Fruit fly (Drosophila melanogaster): ENCODE measurements around the gene CG5250.

The CG5250 gene

dm6 chr3R:19182848-19183247, 46.2 kb downstream of the CG5250 start:
- TF ChIP-seq gem (tag; optimal IDR thresholded peaks at IDR 0.05) (peak; percentile 32), unpg (GFP tag; optimal IDR thresholded peaks at IDR 0.05) (peak; percentile 8), CG1832 (GFP tag; optimal IDR thresholded peaks at IDR 0.05) (no peak), dpn (GFP tag; optimal IDR thresholded peaks at IDR 0.05) (no peak), CG12071 (GFP tag; optimal IDR thresholded peaks at IDR 0.05) (peak; percentile 4), CG5953 (GFP tag; IDR thresholded peaks at IDR 0.05) (peak; percentile 71), HHEX (GFP tag; optimal IDR thresholded peaks at IDR 0.05) (peak; percentile 46), CG10274 (GFP tag; optimal IDR thresholded peaks at IDR 0.05) (no peak), Optix (GFP tag; IDR thresholded peaks at IDR 0.05) (no peak), sima (GFP tag; optimal IDR thresholded peaks at IDR 0.05) (no peak), ci (GFP tag; IDR thresholded peaks at IDR 0.05) (peak; percentile 81), CG4707 (GFP tag; optimal IDR thresholded peaks at IDR 0.05) (peak; percentile 31), oc (tag; optimal IDR thresholded peaks at IDR 0.05) (peak; percentile 56), ewg (GFP tag; optimal IDR thresholded peaks at IDR 0.05) (peak; percentile 42), H2.0 (GFP tag; IDR thresholded peaks at IDR 0.05) (no peak), CG32532 (GFP tag; IDR thresholded peaks at IDR 0.05) (no peak), bowl (GFP tag; IDR thresholded peaks at IDR 0.05) (peak; percentile 44; the same call in 1 of the 2 replicates), stc (GFP tag; IDR thresholded peaks at IDR 0.05) (0 out of 2 replicates have a peak, but pooled peaks have one; percentile 19), CG4854 (GFP tag; optimal IDR thresholded peaks at IDR 0.05) (no peak), org-1 (GFP tag; optimal IDR thresholded peaks at IDR 0.05) (peak; percentile 25), CG3726 (GFP tag; IDR thresholded peaks at IDR 0.05) (no peak), MTF-1 (GFP tag; optimal IDR thresholded peaks at IDR 0.05; ENCODE audit: borderline replicate concordance) (peak; percentile 19), TFAM (GFP tag; optimal IDR thresholded peaks at IDR 0.05) (no peak), psq (GFP tag; optimal IDR thresholded peaks at IDR 0.05) (no peak), CG30431 (GFP tag; optimal IDR thresholded peaks at IDR 0.05) (no peak), CG2678 (tag; optimal IDR thresholded peaks at IDR 0.05) (peak; percentile 55), HmgZ (tag; optimal IDR thresholded peaks at IDR 0.05) (no peak), CG6272 (GFP tag; IDR thresholded peaks at IDR 0.05) (no peak), Dip2 (GFP tag; IDR thresholded peaks at IDR 0.05) (no peak), ara (GFP tag; IDR thresholded peaks at IDR 0.05) (peak; percentile 45), sc (optimal IDR thresholded peaks at IDR 0.05) (no peak), sc (GFP tag; optimal IDR thresholded peaks at IDR 0.05) (peak; percentile 18), vvl (GFP tag; IDR thresholded peaks at IDR 0.05) (peak; percentile 25; the same call in 1 of the 2 replicates), Awh (GFP tag; IDR thresholded peaks at IDR 0.05) (peak; percentile 69), grau (tag; optimal IDR thresholded peaks at IDR 0.05) (no peak), CG17359 (tag; optimal IDR thresholded peaks at IDR 0.05) (peak; percentile 74), dmrt99B (tag; optimal IDR thresholded peaks at IDR 0.05) (peak; percentile 48), CG10209 (GFP tag; optimal IDR thresholded peaks at IDR 0.05) (peak; percentile 5), CG1529 (GFP tag; optimal IDR thresholded peaks at IDR 0.05) (peak; percentile 48), CG4360 (GFP tag; IDR thresholded peaks at IDR 0.05) (peak; percentile 16; the same call in 1 of the 2 replicates), cg (GFP tag; optimal IDR thresholded peaks at IDR 0.05) (peak; percentile 17), CG11560 (tag; IDR thresholded peaks at IDR 0.05) (no peak), ssp (GFP tag; IDR thresholded peaks at IDR 0.05) (no peak), Lim3 (GFP tag; IDR thresholded peaks at IDR 0.05) (peak; percentile 31; the same call in 1 of the 2 replicates), CG2202 (tag; optimal IDR thresholded peaks at IDR 0.05) (no peak), dimm (GFP tag; IDR thresholded peaks at IDR 0.05) (no peak), p53 (GFP tag; optimal IDR thresholded peaks at IDR 0.05) (no peak), CG3407 (GFP tag; optimal IDR thresholded peaks at IDR 0.05) (peak; percentile 74), Ptx1 (GFP tag; IDR thresholded peaks at IDR 0.05) (0 out of 2 replicates have a peak, but pooled peaks have one; percentile 13), B-H1 (GFP tag; IDR thresholded peaks at IDR 0.05) (no peak), dati (GFP tag; IDR thresholded peaks at IDR 0.05) (no peak), Asciz (GFP tag; optimal IDR thresholded peaks at IDR 0.05) (peak; percentile 70)
